Worm (Caenorhabditis elegans) whole organism, L4 larva: ENCODE data around the gene btb-5.

ENCODE experiments used
- Y48G9A.11 ChIP-seq: fragments of 200-800 bp; sonication (Bioruptor generic); IDR thresholded peaks from 2 replicates; pipeline ENCODE4 v1.3.6; 2022; ENCODE audit warnings: missing genetic modification reagents, missing genetic modification characterization, missing compliant biosample characterization
- lin-13 ChIP-seq: fragments of 150-350 bp; optimal IDR thresholded peaks from 2 replicates; lab custom pipeline; 2014; ENCODE audit warnings: missing biosample characterization, missing genetic modification reagents, missing genetic modification characterization
- lsy-2 ChIP-seq, 2 experiments: fragments of 150-350 bp in 1 of 2; sonication (generic microtip) in 1 of 2; optimal IDR thresholded peaks; 2 replicates each; lab custom pipeline; 2014 to 2017; ENCODE audit warnings: missing biosample characterization in 2 of 2, missing genetic modification characterization in 2 of 2
- mdl-1 ChIP-seq, 2 experiments: fragments of 150-350 bp in 1 of 2; sonication (generic microtip) in 1 of 2; optimal IDR thresholded peaks; 2 replicates each; lab custom pipeline; 2014 to 2017; ENCODE audit warnings: missing biosample characterization in 2 of 2, missing genetic modification characterization in 2 of 2
- nhr-76 ChIP-seq: fragments of 150-350 bp; optimal IDR thresholded peaks from 2 replicates; lab custom pipeline; 2014; ENCODE audit warnings: missing biosample characterization, missing genetic modification characterization
- pqm-1 ChIP-seq: sonication (generic microtip); optimal IDR thresholded peaks from 2 replicates; lab custom pipeline; 2017; ENCODE audit warnings: missing biosample characterization, missing genetic modification characterization
- skn-1 ChIP-seq: fragments of 150-350 bp; optimal IDR thresholded peaks from 2 replicates; lab custom pipeline; 2014; ENCODE audit warnings: missing biosample characterization, missing genetic modification characterization
- snpc-1.2 ChIP-seq: fragments of 200-800 bp; sonication (Bioruptor generic); IDR thresholded peaks from 2 replicates; pipeline ENCODE4 v1.3.6; 2022; ENCODE audit warnings: missing genetic modification reagents, missing genetic modification characterization, missing compliant biosample characterization

DNA sequence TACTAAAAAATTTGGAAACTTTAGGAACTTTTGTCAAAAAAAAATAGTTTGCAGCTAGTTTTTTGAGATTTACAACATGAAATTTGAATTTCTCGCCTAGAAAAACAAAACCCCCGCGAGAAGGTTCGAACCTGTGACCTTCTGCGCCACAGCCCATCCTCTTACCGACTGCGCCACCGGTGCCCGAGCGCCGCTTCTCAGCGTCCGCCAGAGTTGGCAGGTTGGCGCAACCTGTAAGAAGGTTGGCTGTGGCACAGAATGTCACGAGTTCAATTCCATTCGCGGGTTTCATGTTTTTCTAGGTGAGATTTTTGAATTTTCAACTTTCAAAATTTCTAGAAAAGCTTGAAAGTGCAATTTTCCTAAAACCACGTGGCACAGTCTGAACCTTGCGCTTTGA lies 10.5 kb downstream of the btb-5 start:
- TF ChIP-seq mdl-1 (tag; optimal IDR thresholded peaks at IDR 0.05; lab: Kevin White, UChicago), result no peak
- no peak for TF ChIP-seq snpc-1.2
- no peak for TF ChIP-seq lsy-2 (tag; optimal IDR thresholded peaks at IDR 0.05; lab: Kevin White, UChicago)
- TF ChIP-seq nhr-76 (tag; lab: Kevin White, UChicago), result no peak
- TF ChIP-seq Y48G9A.11 (GFP tag; lab: Robert Waterston, UW), result no peak
- TF ChIP-seq pqm-1, result no peak
- no peak for TF ChIP-seq skn-1 (tag; lab: Kevin White, UChicago)
- TF ChIP-seq lin-13 (GFP tag; lab: Kevin White, UChicago), result no peak
